Worm (Caenorhabditis elegans) whole organism, L4 larva: ENCODE data around the gene EGAP1.5.

Experiments used
- F49E8.2 ChIP-seq: sonication (generic microtip); optimal IDR thresholded peaks from 2 replicates; lab custom pipeline; 2016; ENCODE audit warnings: missing compliant biosample characterization, mild to moderate bottlenecking, missing genetic modification characterization, borderline replicate concordance
- R02D3.7 ChIP-seq: fragments of 150-350 bp; sonication (generic microtip); optimal IDR thresholded peaks from 3 replicates; lab custom pipeline; 2014; ENCODE audit warnings: missing biosample characterization, missing genetic modification characterization
- T20F7.1 ChIP-seq: fragments of 200-800 bp; sonication (Bioruptor generic); optimal IDR thresholded peaks from 2 replicates; lab custom pipeline; 2018; ENCODE audit warnings: mild to moderate bottlenecking, missing genetic modification characterization, missing compliant biosample characterization
- T26A8.4 ChIP-seq: fragments of 200-800 bp; sonication (Bioruptor generic); IDR thresholded peaks from 2 replicates; pipeline ENCODE4 v1.3.6; 2022; ENCODE audit warnings: missing genetic modification characterization, missing compliant biosample characterization
- Y75B8A.6 ChIP-seq: fragments of 200-800 bp; sonication (Bioruptor generic); IDR thresholded peaks from 2 replicates; pipeline ENCODE4 v1.3.6; 2022; ENCODE audit warnings: missing genetic modification reagents, missing genetic modification characterization, missing compliant biosample characterization
- ZK337.2 ChIP-seq: fragments of 200-800 bp; sonication (Bioruptor generic); IDR thresholded peaks from 2 replicates; pipeline ENCODE4 v1.3.6; 2022; ENCODE audit warnings: missing genetic modification reagents, missing genetic modification characterization, missing compliant biosample characterization
- attf-4 ChIP-seq: sonication (generic microtip); optimal IDR thresholded peaks from 3 replicates; lab custom pipeline; 2017; ENCODE audit warnings: missing biosample characterization, missing genetic modification characterization
- ceh-20 ChIP-seq: fragments of 200-800 bp; sonication (Bioruptor generic); IDR thresholded peaks from 2 replicates; pipeline ENCODE4 v1.3.6; 2022; ENCODE audit warnings: missing genetic modification reagents, missing genetic modification characterization, missing compliant biosample characterization
- ceh-62 ChIP-seq: sonication (generic microtip); optimal IDR thresholded peaks from 2 replicates; lab custom pipeline; 2017; ENCODE audit warnings: missing biosample characterization, missing genetic modification characterization
- ceh-82 ChIP-seq: sonication (generic microtip); optimal IDR thresholded peaks from 2 replicates; lab custom pipeline; 2017; ENCODE audit warnings: missing biosample characterization, missing genetic modification characterization
- cey-2 ChIP-seq: sonication (generic microtip); optimal IDR thresholded peaks from 3 replicates; lab custom pipeline; 2017; ENCODE audit warnings: missing genetic modification characterization, mild to moderate bottlenecking, missing compliant biosample characterization, antibody characterized with exemption, borderline replicate concordance; ENCODE audit not compliant: insufficient read depth
- ctbp-1 ChIP-seq: fragments of 200-800 bp; sonication (Bioruptor generic); IDR thresholded peaks from 2 replicates; pipeline ENCODE4 v1.3.6; 2022; ENCODE audit warnings: missing genetic modification reagents, missing genetic modification characterization, missing compliant biosample characterization
- daf-19 ChIP-seq: fragments of 200-800 bp; sonication (Bioruptor generic); conservative IDR thresholded peaks from 2 replicates; pipeline ENCODE4 v1.3.6; 2022; ENCODE audit warnings: missing genetic modification characterization, missing compliant biosample characterization
- daf-8 ChIP-seq: fragments of 200-800 bp; sonication (Bioruptor generic); IDR thresholded peaks from 2 replicates; pipeline ENCODE4 v1.3.6; 2022; ENCODE audit warnings: missing genetic modification characterization, missing compliant biosample characterization
- duxl-1 ChIP-seq: sonication (generic microtip); optimal IDR thresholded peaks from 2 replicates; lab custom pipeline; 2016; ENCODE audit warnings: mild to moderate bottlenecking, missing genetic modification characterization, moderate library complexity, missing compliant biosample characterization; ENCODE audit not compliant: poor library complexity
- egl-27 ChIP-seq: sonication (generic microtip); optimal IDR thresholded peaks from 3 replicates; lab custom pipeline; 2017; ENCODE audit warnings: missing biosample characterization, missing genetic modification reagents, missing genetic modification characterization
- egl-43 ChIP-seq: fragments of 200-800 bp; sonication (Bioruptor generic); IDR thresholded peaks from 2 replicates; pipeline ENCODE4 v1.3.6; 2022; ENCODE audit warnings: missing genetic modification reagents, missing genetic modification characterization, missing compliant biosample characterization
- hif-1 ChIP-seq, 2 experiments: sonication (generic microtip); optimal IDR thresholded peaks; 2 replicates each; lab custom pipeline; 2016 to 2017; ENCODE audit warnings: missing compliant biosample characterization in 2 of 2, missing genetic modification characterization in 2 of 2, missing genetic modification reagents in 2 of 2, missing genotype in 2 of 2, mild to moderate bottlenecking in 1 of 2
- hlh-11 ChIP-seq: fragments of 200-800 bp; sonication (Bioruptor generic); optimal IDR thresholded peaks from 2 replicates; lab custom pipeline; 2018; ENCODE audit warnings: mild to moderate bottlenecking, missing genetic modification characterization, missing compliant biosample characterization
- hlh-30 ChIP-seq: sonication (generic microtip); optimal IDR thresholded peaks from 2 replicates; lab custom pipeline; 2017; ENCODE audit warnings: antibody characterized with exemption, mild to moderate bottlenecking, missing genetic modification characterization, missing compliant biosample characterization; ENCODE audit not compliant: insufficient read depth
- lin-29 ChIP-seq: fragments of 200-800 bp; sonication (Bioruptor generic); IDR thresholded peaks from 2 replicates; pipeline ENCODE4 v1.3.6; 2022; ENCODE audit warnings: missing genetic modification reagents, missing genetic modification characterization, missing compliant biosample characterization
- lin-38 ChIP-seq: fragments of 200-800 bp; sonication (Bioruptor generic); IDR thresholded peaks from 2 replicates; pipeline ENCODE4 v1.3.6; 2022; ENCODE audit warnings: missing genetic modification reagents, missing genetic modification characterization, missing compliant biosample characterization
- lin-39 ChIP-seq: fragments of 150-350 bp; optimal IDR thresholded peaks from 2 replicates; lab custom pipeline; 2014; ENCODE audit warnings: missing biosample characterization, missing genetic modification reagents, missing genetic modification characterization
- lsy-2 ChIP-seq, 2 experiments: fragments of 150-350 bp in 1 of 2; sonication (generic microtip) in 1 of 2; optimal IDR thresholded peaks; 2 replicates each; lab custom pipeline; 2014 to 2017; ENCODE audit warnings: missing biosample characterization in 2 of 2, missing genetic modification characterization in 2 of 2
- madf-9 ChIP-seq: fragments of 200-800 bp; sonication (Bioruptor generic); conservative IDR thresholded peaks from 2 replicates; pipeline ENCODE4 v1.3.6; 2022; ENCODE audit warnings: missing genetic modification reagents, missing genetic modification characterization, missing compliant biosample characterization
- mdl-1 ChIP-seq, 2 experiments: fragments of 150-350 bp in 1 of 2; sonication (generic microtip) in 1 of 2; optimal IDR thresholded peaks; 2 replicates each; lab custom pipeline; 2014 to 2017; ENCODE audit warnings: missing biosample characterization in 2 of 2, missing genetic modification characterization in 2 of 2
- mxl-2 ChIP-seq: fragments of 200-800 bp; sonication (Bioruptor generic); conservative IDR thresholded peaks from 2 replicates; pipeline ENCODE4 v1.3.6; 2022; ENCODE audit warnings: missing genetic modification reagents, missing genetic modification characterization, missing compliant biosample characterization
- mxl-3 ChIP-seq: fragments of 200-800 bp; sonication (Bioruptor generic); optimal IDR thresholded peaks from 2 replicates; lab custom pipeline; 2018; ENCODE audit warnings: mild to moderate bottlenecking, missing genetic modification characterization, missing compliant biosample characterization
- nhr-102 ChIP-seq: sonication (generic microtip); optimal IDR thresholded peaks from 2 replicates; lab custom pipeline; 2016; ENCODE audit warnings: mild to moderate bottlenecking, missing genetic modification characterization, moderate library complexity, missing compliant biosample characterization
- nhr-11 ChIP-seq: fragments of 150-350 bp; optimal IDR thresholded peaks from 2 replicates; lab custom pipeline; 2014; ENCODE audit warnings: missing biosample characterization, missing genetic modification characterization
- nhr-111 ChIP-seq: fragments of 200-800 bp; sonication (Bioruptor generic); optimal IDR thresholded peaks from 2 replicates; lab custom pipeline; 2018; ENCODE audit warnings: mild to moderate bottlenecking, missing genetic modification characterization, missing compliant biosample characterization
- nhr-25 ChIP-seq: sonication (generic microtip); optimal IDR thresholded peaks from 2 replicates; lab custom pipeline; 2017; ENCODE audit warnings: missing genetic modification characterization, mild to moderate bottlenecking, missing compliant biosample characterization, antibody characterized with exemption, moderate library complexity, borderline replicate concordance; ENCODE audit not compliant: insufficient read depth
- nhr-28 ChIP-seq: fragments of 150-350 bp; optimal IDR thresholded peaks from 2 replicates; lab custom pipeline; 2014; ENCODE audit warnings: missing biosample characterization, missing genetic modification characterization
- nhr-41 ChIP-seq: fragments of 200-800 bp; sonication (Bioruptor generic); IDR thresholded peaks from 2 replicates; pipeline ENCODE4 v1.3.6; 2022; ENCODE audit warnings: missing genetic modification reagents, missing genetic modification characterization, missing compliant biosample characterization
- nhr-42 ChIP-seq: fragments of 200-800 bp; sonication (Bioruptor generic); IDR thresholded peaks from 2 replicates; pipeline ENCODE4 v1.3.6; 2022; ENCODE audit warnings: missing genetic modification characterization, missing compliant biosample characterization
- nhr-48 ChIP-seq: sonication (generic microtip); optimal IDR thresholded peaks from 2 replicates; lab custom pipeline; 2016; ENCODE audit warnings: mild to moderate bottlenecking, missing genetic modification characterization, missing compliant biosample characterization
- nhr-77 ChIP-seq: fragments of 150-350 bp; optimal IDR thresholded peaks from 2 replicates; lab custom pipeline; 2014; ENCODE audit warnings: missing biosample characterization, missing genetic modification characterization
- php-3 ChIP-seq: fragments of 200-800 bp; sonication (Bioruptor generic); IDR thresholded peaks from 2 replicates; pipeline ENCODE4 v1.3.6; 2022; ENCODE audit warnings: missing genetic modification reagents, missing genetic modification characterization, missing compliant biosample characterization
- pqm-1 ChIP-seq: sonication (generic microtip); optimal IDR thresholded peaks from 2 replicates; lab custom pipeline; 2017; ENCODE audit warnings: missing biosample characterization, missing genetic modification characterization
- spr-1 ChIP-seq: sonication (generic microtip); optimal IDR thresholded peaks from 2 replicates; lab custom pipeline; 2016; ENCODE audit warnings: mild to moderate bottlenecking, missing genetic modification characterization, missing compliant biosample characterization
- tra-1 ChIP-seq: fragments of 200-800 bp; sonication (Bioruptor generic); IDR thresholded peaks from 2 replicates; pipeline ENCODE4 v1.3.6; 2022; ENCODE audit warnings: missing genetic modification reagents, missing genetic modification characterization, missing compliant biosample characterization
- unc-130 ChIP-seq: sonication (generic microtip); optimal IDR thresholded peaks from 2 replicates; lab custom pipeline; 2016; ENCODE audit warnings: missing genetic modification reagents, missing genetic modification characterization, missing compliant biosample characterization
- unc-39 ChIP-seq: sonication (generic microtip); optimal IDR thresholded peaks from 2 replicates; lab custom pipeline; 2017; ENCODE audit warnings: missing biosample characterization, missing genetic modification characterization
- unc-62 ChIP-seq, 3 experiments: fragments of 150-350 bp in 1 of 3; sonication (generic microtip); optimal IDR thresholded peaks in 2 of 3; peaks in 1 of 3; 1 replicate in 1 of 3; 2 replicates in 2 of 3; lab custom pipeline; 2014 to 2017; ENCODE audit warnings: missing biosample characterization in 3 of 3, missing genetic modification characterization in 3 of 3, missing genetic modification reagents in 3 of 3, missing genotype in 1 of 3
- zag-1 ChIP-seq: fragments of 150-350 bp; optimal IDR thresholded peaks from 2 replicates; lab custom pipeline; 2014; ENCODE audit warnings: missing biosample characterization, missing genetic modification characterization
- ztf-11 ChIP-seq: fragments of 150-350 bp; optimal IDR thresholded peaks from 2 replicates; lab custom pipeline; 2014; ENCODE audit warnings: missing biosample characterization, missing genetic modification characterization

The EGAP1.5 gene

DNA sequence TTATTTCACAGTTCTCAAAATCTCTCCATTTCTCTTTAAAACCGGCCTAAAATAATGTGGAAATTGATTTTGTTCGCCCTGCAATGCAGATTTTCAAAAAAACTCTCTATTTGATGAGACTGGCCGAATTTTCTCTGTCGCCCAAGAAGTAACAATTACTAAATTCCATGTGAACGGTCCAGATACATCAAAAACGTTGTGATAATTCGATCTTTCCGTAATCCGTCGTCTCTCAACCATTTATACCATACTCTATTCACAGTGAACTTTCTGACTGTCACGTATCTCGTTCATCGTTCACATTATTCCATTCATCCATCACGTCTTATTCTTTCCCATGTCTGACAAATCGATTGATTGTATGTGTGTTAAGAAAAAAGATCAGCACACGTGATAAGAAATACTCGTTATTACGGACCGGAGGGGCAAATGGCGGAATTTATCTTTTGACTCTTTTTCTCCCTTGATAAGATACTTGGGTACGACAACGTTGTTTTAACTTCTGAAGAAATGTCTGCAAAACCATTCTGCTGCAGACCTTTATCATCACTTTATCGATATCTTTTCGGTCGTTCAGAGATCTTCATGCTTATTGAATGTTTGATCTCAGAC is 10.3 kb upstream of the EGAP1.5 start (continued):
- peak; percentile 52 for TF ChIP-seq nhr-28 (tag; lab: Kevin White, UChicago)
- no peak for TF ChIP-seq daf-8 (GFP tag; lab: Robert Waterston, UW)
- TF ChIP-seq T20F7.1 (GFP tag; lab: Kevin White, UChicago) = no peak
- TF ChIP-seq egl-43 (GFP tag; lab: Robert Waterston, UW) = no peak
- peak; percentile 62 for TF ChIP-seq hlh-30 (tag; lab: Kevin White, UChicago)
- TF ChIP-seq daf-19 (GFP tag; lab: Robert Waterston, UW) = no peak
- TF ChIP-seq zag-1 = no peak

DNA sequence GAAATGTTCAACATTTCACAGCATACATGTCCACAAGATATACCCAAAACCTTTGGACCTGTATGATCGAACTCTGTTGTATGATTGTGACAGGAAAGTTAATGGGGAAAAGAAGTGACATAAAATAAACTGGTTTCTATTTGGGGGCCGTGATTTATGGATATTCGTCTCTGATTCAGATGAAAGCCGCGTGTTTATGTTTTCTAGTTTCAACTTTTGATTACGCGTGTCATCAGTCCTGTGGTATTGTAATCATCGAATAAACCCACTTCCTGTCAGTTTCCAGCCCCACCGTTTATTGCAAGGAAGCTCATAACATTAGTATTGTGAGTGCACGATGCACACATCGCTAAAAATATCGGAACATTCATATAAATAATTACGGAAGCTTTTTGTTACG is 9.3 kb upstream of the EGAP1.5 start:
- no peak for TF ChIP-seq T26A8.4 (GFP tag; lab: Robert Waterston, UW)
- TF ChIP-seq mdl-1 (tag; optimal IDR thresholded peaks at IDR 0.05; lab: Kevin White, UChicago) = peak in 1 of 2 experiments; percentile 59
- TF ChIP-seq lsy-2 (tag; optimal IDR thresholded peaks at IDR 0.05; lab: Kevin White, UChicago) = peak in 1 of 2 experiments; percentile 6
- no peak for TF ChIP-seq nhr-42 (GFP tag; lab: Robert Waterston, UW)
- no peak for TF ChIP-seq T20F7.1 (GFP tag; lab: Kevin White, UChicago)
- TF ChIP-seq attf-4 (tag; lab: Kevin White, UChicago) = no peak
- no peak for TF ChIP-seq ceh-20 (GFP tag; lab: Robert Waterston, UW)
- TF ChIP-seq unc-39 (tag; lab: Kevin White, UChicago) = no peak
- no peak for TF ChIP-seq hif-1 (tag; optimal IDR thresholded peaks at IDR 0.05; lab: Kevin White, UChicago)
- no peak for TF ChIP-seq ztf-11 (tag; lab: Kevin White, UChicago)
- TF ChIP-seq pqm-1 (tag; lab: Kevin White, UChicago) = no peak
- no peak for TF ChIP-seq nhr-77
- no peak for TF ChIP-seq R02D3.7 (tag; lab: Kevin White, UChicago)
- TF ChIP-seq ctbp-1 (GFP tag; lab: Robert Waterston, UW) = no peak
- TF ChIP-seq duxl-1 (tag; lab: Kevin White, UChicago) = no peak
- no peak for TF ChIP-seq nhr-102
- TF ChIP-seq spr-1 = no peak
- TF ChIP-seq daf-19 (GFP tag; lab: Robert Waterston, UW) = no peak
- TF ChIP-seq nhr-111 (GFP tag; lab: Kevin White, UChicago) = no peak
- TF ChIP-seq zag-1 = no peak
- peak in 1 of 2 experiments; percentile 72 for TF ChIP-seq unc-62 (GFP tag; optimal IDR thresholded peaks at IDR 0.05 in 1 of 2; lab: Kevin White, UChicago)
- peak; percentile 42 for TF ChIP-seq unc-62 (tag; optimal IDR thresholded peaks at IDR 0.05; lab: Kevin White, UChicago)
- peak; percentile 15 for TF ChIP-seq nhr-48 (tag; lab: Kevin White, UChicago)
- TF ChIP-seq ZK337.2 (GFP tag; lab: Robert Waterston, UW) = no peak
- TF ChIP-seq hlh-30 (tag; lab: Kevin White, UChicago) = peak; percentile 43
- no peak for TF ChIP-seq egl-43 (GFP tag; lab: Robert Waterston, UW)
- no peak for TF ChIP-seq unc-130 (GFP tag; lab: Kevin White, UChicago)
- 0 out of 2 replicates have a peak, but pooled peaks have one; percentile 24 for TF ChIP-seq php-3 (GFP tag; lab: Robert Waterston, UW)
- TF ChIP-seq tra-1 (GFP tag; lab: Robert Waterston, UW) = no peak
- TF ChIP-seq F49E8.2 (tag; lab: Kevin White, UChicago) = no peak
- no peak for TF ChIP-seq cey-2 (tag; lab: Kevin White, UChicago)
- TF ChIP-seq lin-29 (GFP tag; lab: Robert Waterston, UW) = no peak
- no peak for TF ChIP-seq egl-27 (tag; lab: Kevin White, UChicago)
- no peak for TF ChIP-seq nhr-41
- TF ChIP-seq ceh-82 (tag; lab: Kevin White, UChicago) = no peak
- no peak for TF ChIP-seq lin-38 (GFP tag; lab: Robert Waterston, UW)
- no peak for TF ChIP-seq nhr-25 (tag; lab: Kevin White, UChicago)
- no peak for TF ChIP-seq madf-9
- peak; percentile 80 for TF ChIP-seq nhr-28 (tag; lab: Kevin White, UChicago)
- no peak for TF ChIP-seq mxl-2
- TF ChIP-seq Y75B8A.6 (GFP tag; lab: Robert Waterston, UW) = no peak
- no peak for TF ChIP-seq lin-39 (tag; lab: Kevin White, UChicago)
- TF ChIP-seq ceh-62 = no peak
- no peak for TF ChIP-seq nhr-11 (tag; lab: Kevin White, UChicago)
- TF ChIP-seq mxl-3 (GFP tag; lab: Kevin White, UChicago) = peak; percentile 50
- peak; percentile 48 for TF ChIP-seq hlh-11
